Worm (Caenorhabditis elegans) whole organism, young adult: ENCODE results near the gene cyn-8.
A peak's percentile ranks its signal among the peaks of the same experiment; 100 is the strongest.

Experiments
- B0035.1 ChIP-seq: sonication (generic microtip); optimal IDR thresholded peaks from 2 replicates; lab custom pipeline; 2016; ENCODE audit warnings: missing genetic modification characterization, mild to moderate bottlenecking, missing compliant biosample characterization, missing genotype, missing genetic modification reagents
- F23B12.7 ChIP-seq: sonication (generic microtip); optimal IDR thresholded peaks from 2 replicates; lab custom pipeline; 2017; ENCODE audit warnings: missing genetic modification characterization, mild to moderate bottlenecking, missing compliant biosample characterization, antibody characterized with exemption, moderate library complexity; ENCODE audit not compliant: insufficient read depth
- F39B2.1 ChIP-seq: fragments of 200-800 bp; sonication (Bioruptor generic); IDR thresholded peaks from 2 replicates; pipeline ENCODE4 v1.3.6; 2022; ENCODE audit warnings: missing genetic modification reagents, missing genetic modification characterization, missing compliant biosample characterization
- F52B5.7 ChIP-seq: sonication (generic microtip); optimal IDR thresholded peaks from 2 replicates; lab custom pipeline; 2016; ENCODE audit warnings: mild to moderate bottlenecking, missing genetic modification characterization, missing compliant biosample characterization
- T07F8.4 ChIP-seq: sonication (generic microtip); optimal IDR thresholded peaks from 2 replicates; lab custom pipeline; 2016; ENCODE audit warnings: mild to moderate bottlenecking, missing genetic modification characterization, moderate library complexity, missing compliant biosample characterization
- T26A5.8 ChIP-seq: sonication (generic microtip); optimal IDR thresholded peaks from 2 replicates; lab custom pipeline; 2016; ENCODE audit warnings: missing genetic modification characterization, missing compliant biosample characterization
- Y53G8AR.9 ChIP-seq: fragments of 200-800 bp; sonication (Bioruptor generic); conservative IDR thresholded peaks from 2 replicates; pipeline ENCODE4 v1.3.6; 2022; ENCODE audit warnings: missing genetic modification reagents, missing genetic modification characterization, missing compliant biosample characterization
- Y56A3A.18 ChIP-seq: fragments of 200-800 bp; sonication (Bioruptor generic); IDR thresholded peaks from 2 replicates; pipeline ENCODE4 v1.3.6; 2022; ENCODE audit warnings: missing genetic modification reagents, missing genetic modification characterization, missing compliant biosample characterization
- Y67H2A.10 ChIP-seq: fragments of 200-800 bp; sonication (Bioruptor generic); conservative IDR thresholded peaks from 2 replicates; pipeline ENCODE4 v1.3.6; 2022; ENCODE audit warnings: missing genetic modification reagents, missing genetic modification characterization, missing compliant biosample characterization
- ama-1 ChIP-seq, 3 experiments: fragments of 150-350 bp in 1 of 3; sonication (generic microtip) in 2 of 3; optimal IDR thresholded peaks; 2 replicates each; lab custom pipeline; 2014 to 2018; ENCODE audit warnings: missing biosample characterization in 2 of 3, missing genetic modification characterization in 2 of 3, missing genetic modification reagents in 2 of 3
- aptf-3 ChIP-seq: fragments of 200-800 bp; sonication (Bioruptor generic); IDR thresholded peaks from 2 replicates; pipeline ENCODE4 v1.3.6; 2022; ENCODE audit warnings: missing genetic modification characterization, missing compliant biosample characterization
- atf-7 ChIP-seq: sonication (generic microtip); optimal IDR thresholded peaks from 2 replicates; lab custom pipeline; 2017; ENCODE audit warnings: mild to moderate bottlenecking, missing genetic modification characterization, missing compliant biosample characterization
- attf-3 ChIP-seq: fragments of 200-800 bp; sonication (Bioruptor generic); conservative IDR thresholded peaks from 2 replicates; pipeline ENCODE4 v1.3.6; 2022; ENCODE audit warnings: missing genetic modification reagents, missing genetic modification characterization, missing compliant biosample characterization
- bed-1 ChIP-seq: fragments of 200-800 bp; sonication (Bioruptor generic); IDR thresholded peaks from 2 replicates; pipeline ENCODE4 v1.3.6; 2022; ENCODE audit warnings: missing genetic modification reagents, missing genetic modification characterization, missing compliant biosample characterization
- bed-2 ChIP-seq: fragments of 200-800 bp; sonication (Bioruptor generic); IDR thresholded peaks from 2 replicates; pipeline ENCODE4 v1.3.6; 2022; ENCODE audit warnings: missing genetic modification reagents, missing genetic modification characterization, missing compliant biosample characterization
- ceh-100 ChIP-seq: fragments of 200-800 bp; sonication (Bioruptor generic); IDR thresholded peaks from 2 replicates; pipeline ENCODE4 v1.3.6; 2022; ENCODE audit warnings: missing genetic modification reagents, missing genetic modification characterization, missing compliant biosample characterization
- ceh-58 ChIP-seq: fragments of 200-800 bp; sonication (Bioruptor generic); IDR thresholded peaks from 2 replicates; pipeline ENCODE4 v1.3.6; 2022; ENCODE audit warnings: missing genetic modification characterization, missing compliant biosample characterization
- dox-1 ChIP-seq: fragments of 200-800 bp; sonication (Bioruptor generic); IDR thresholded peaks from 2 replicates; pipeline ENCODE4 v1.3.6; 2022; ENCODE audit warnings: missing genetic modification reagents, missing genetic modification characterization, missing compliant biosample characterization
- dpl-1 ChIP-seq: fragments of 150-350 bp; optimal IDR thresholded peaks from 2 replicates; lab custom pipeline; 2014; ENCODE audit warnings: missing biosample characterization, missing genetic modification reagents, missing genetic modification characterization
- egrh-3 ChIP-seq: fragments of 200-800 bp; sonication (Bioruptor generic); IDR thresholded peaks from 2 replicates; pipeline ENCODE4 v1.3.6; 2022; ENCODE audit warnings: missing genetic modification reagents, missing genetic modification characterization, missing compliant biosample characterization
- ekl-4 ChIP-seq: fragments of 200-800 bp; sonication (Bioruptor generic); IDR thresholded peaks from 2 replicates; pipeline ENCODE4 v1.3.6; 2022; ENCODE audit warnings: missing genetic modification reagents, missing genetic modification characterization, missing compliant biosample characterization
- hlh-26 ChIP-seq: fragments of 200-800 bp; sonication (Bioruptor generic); conservative IDR thresholded peaks from 2 replicates; pipeline ENCODE4 v1.3.6; 2022; ENCODE audit warnings: missing genetic modification reagents, missing genetic modification characterization, missing compliant biosample characterization
- hmg-1.2 ChIP-seq: fragments of 200-800 bp; sonication (Bioruptor generic); IDR thresholded peaks from 2 replicates; pipeline ENCODE4 v1.3.6; 2022; ENCODE audit warnings: missing genetic modification reagents, missing genetic modification characterization, missing compliant biosample characterization
- lag-1 ChIP-seq: fragments of 200-800 bp; sonication (Bioruptor generic); IDR thresholded peaks from 2 replicates; pipeline ENCODE4 v1.3.6; 2022; ENCODE audit warnings: missing genetic modification reagents, missing genetic modification characterization, missing compliant biosample characterization
- let-526 ChIP-seq: fragments of 200-800 bp; sonication (Bioruptor generic); IDR thresholded peaks from 2 replicates; pipeline ENCODE4 v1.3.6; 2022; ENCODE audit warnings: missing genetic modification reagents, missing genetic modification characterization, missing compliant biosample characterization
- madf-10 ChIP-seq: sonication (generic microtip); optimal IDR thresholded peaks from 2 replicates; lab custom pipeline; 2016; ENCODE audit warnings: mild to moderate bottlenecking, missing genetic modification characterization, missing compliant biosample characterization
- madf-8 ChIP-seq: fragments of 200-800 bp; sonication (Bioruptor generic); conservative IDR thresholded peaks from 2 replicates; pipeline ENCODE4 v1.3.6; 2022; ENCODE audit warnings: missing genetic modification reagents, missing genetic modification characterization, missing compliant biosample characterization
- mcd-1 ChIP-seq: fragments of 200-800 bp; sonication (Bioruptor generic); IDR thresholded peaks from 2 replicates; pipeline ENCODE4 v1.3.6; 2022; ENCODE audit warnings: missing genetic modification reagents, missing genetic modification characterization, missing compliant biosample characterization
- mel-28 ChIP-seq: sonication (generic microtip); optimal IDR thresholded peaks from 2 replicates; lab custom pipeline; 2016; ENCODE audit warnings: borderline replicate concordance, mild to moderate bottlenecking, missing genetic modification characterization, missing compliant biosample characterization
- nfyb-1 ChIP-seq: fragments of 200-800 bp; sonication (Bioruptor generic); IDR thresholded peaks from 2 replicates; pipeline ENCODE4 v1.3.6; 2022; ENCODE audit warnings: missing genetic modification reagents, missing genetic modification characterization, missing compliant biosample characterization
- nhr-80 ChIP-seq: sonication (generic microtip); optimal IDR thresholded peaks from 2 replicates; lab custom pipeline; 2016; ENCODE audit warnings: missing genetic modification characterization, missing compliant biosample characterization
- nhr-90 ChIP-seq: sonication (generic microtip); optimal IDR thresholded peaks from 2 replicates; lab custom pipeline; 2016; ENCODE audit warnings: missing genotype, mild to moderate bottlenecking, missing genetic modification characterization, missing compliant biosample characterization
- snpc-4 ChIP-seq, 5 experiments: fragments of 150-350 bp in 1 of 5; sonication (generic microtip) in 4 of 5; optimal IDR thresholded peaks; 2 replicates each; lab custom pipeline; 2014 to 2018; ENCODE audit warnings: missing genetic modification characterization in 5 of 5, missing biosample characterization in 3 of 5, antibody characterized with exemption in 2 of 5, mild to moderate bottlenecking in 2 of 5, missing compliant biosample characterization in 2 of 5, missing genotype in 2 of 5, moderate library complexity in 2 of 5, missing genetic modification reagents in 1 of 5
- tbp1 ChIP-seq: fragments of 200-800 bp; sonication (Bioruptor generic); optimal IDR thresholded peaks from 2 replicates; lab custom pipeline; 2018; ENCODE audit warnings: mild to moderate bottlenecking, missing genetic modification characterization, missing compliant biosample characterization
- tbx-9 ChIP-seq: sonication (generic microtip); optimal IDR thresholded peaks from 2 replicates; lab custom pipeline; 2016; ENCODE audit warnings: borderline replicate concordance, missing genetic modification characterization, inconsistent platforms, missing compliant biosample characterization
- tlf-1 ChIP-seq: fragments of 200-800 bp; sonication (Bioruptor generic); optimal IDR thresholded peaks from 2 replicates; lab custom pipeline; 2018; ENCODE audit warnings: mild to moderate bottlenecking, missing genetic modification characterization, missing compliant biosample characterization
- unc-62 ChIP-seq: fragments of 150-350 bp; optimal IDR thresholded peaks from 2 replicates; lab custom pipeline; 2014; ENCODE audit warnings: missing biosample characterization, missing genetic modification reagents, missing genetic modification characterization
- zim-3 ChIP-seq: sonication (generic microtip); optimal IDR thresholded peaks from 2 replicates; lab custom pipeline; 2017; ENCODE audit warnings: mild to moderate bottlenecking, missing genetic modification characterization, moderate library complexity, missing compliant biosample characterization
- ztf-22 ChIP-seq: fragments of 200-800 bp; sonication (Bioruptor generic); optimal IDR thresholded peaks from 2 replicates; lab custom pipeline; 2018; ENCODE audit warnings: mild to moderate bottlenecking, missing genetic modification characterization, moderate library complexity, missing compliant biosample characterization
- ztf-25 ChIP-seq: fragments of 200-800 bp; sonication (Bioruptor generic); IDR thresholded peaks from 2 replicates; pipeline ENCODE4 v1.3.6; 2022; ENCODE audit warnings: missing genetic modification reagents, missing genetic modification characterization, missing compliant biosample characterization
- ztf-28 ChIP-seq: fragments of 200-800 bp; sonication (Bioruptor generic); IDR thresholded peaks from 2 replicates; pipeline ENCODE4 v1.3.6; 2022; ENCODE audit warnings: missing genetic modification reagents, missing genetic modification characterization, missing compliant biosample characterization

The cyn-8 gene

ce11 chrX:8911077-8911476, at the start of gene cyn-8:
Gene cyn-8 (plus strand): TSS chrX:8911293.
- no peak for TF ChIP-seq attf-3
- TF ChIP-seq let-526 (GFP tag; lab: Robert Waterston, UW), result 0 out of 2 replicates have a peak, but pooled peaks have one; percentile 8
- TF ChIP-seq nhr-80 (tag; lab: Kevin White, UChicago), result peak; percentile 40
- no peak for TF ChIP-seq ceh-58 (GFP tag; lab: Robert Waterston, UW)
- no peak for TF ChIP-seq ztf-28 (GFP tag; lab: Robert Waterston, UW)
- peak; percentile 19 for TF ChIP-seq tbp1 (GFP tag; lab: Kevin White, UChicago)
- peak; percentile 21; the same call in 1 of the 2 replicates for TF ChIP-seq hmg-1.2 (GFP tag; lab: Robert Waterston, UW)
- no peak for TF ChIP-seq ztf-22 (GFP tag; lab: Kevin White, UChicago)
- TF ChIP-seq ztf-25 (GFP tag; lab: Robert Waterston, UW), result no peak
- no peak for TF ChIP-seq aptf-3 (GFP tag; lab: Robert Waterston, UW)
- TF ChIP-seq mel-28 (tag; lab: Kevin White, UChicago), result no peak
- TF ChIP-seq F39B2.1, result no peak
- TF ChIP-seq bed-2 (GFP tag; lab: Robert Waterston, UW), result no peak
- TF ChIP-seq mcd-1 (GFP tag; lab: Robert Waterston, UW), result peak; percentile 91
- no peak for TF ChIP-seq lag-1 (GFP tag; lab: Robert Waterston, UW)
- TF ChIP-seq tbx-9 (tag; lab: Kevin White, UChicago), result no peak
- no peak for TF ChIP-seq hlh-26 (GFP tag; lab: Robert Waterston, UW)
- TF ChIP-seq dpl-1 (GFP tag; lab: Kevin White, UChicago), result no peak
- 0 out of 2 replicates have a peak, but pooled peaks have one; percentile 28 for TF ChIP-seq dox-1 (GFP tag; lab: Robert Waterston, UW)
- no peak for TF ChIP-seq nfyb-1 (GFP tag; lab: Robert Waterston, UW)
- no peak for TF ChIP-seq ceh-100
- TF ChIP-seq bed-1, result no peak

- TF ChIP-seq B0035.1, result no peak
- no peak for TF ChIP-seq madf-8 (GFP tag; lab: Robert Waterston, UW)
- TF ChIP-seq mcd-1 (GFP tag; lab: Robert Waterston, UW), result no peak
- no peak for TF ChIP-seq Y67H2A.10 (GFP tag; lab: Robert Waterston, UW)
- no peak for TF ChIP-seq ama-1 (optimal IDR thresholded peaks at IDR 0.05; lab: Kevin White, UChicago)
- no peak for TF ChIP-seq ama-1 (GFP tag; optimal IDR thresholded peaks at IDR 0.05; lab: Kevin White, UChicago)
- no peak for TF ChIP-seq madf-10 (tag; lab: Kevin White, UChicago)
- TF ChIP-seq Y53G8AR.9, result no peak
- TF ChIP-seq atf-7 (tag; lab: Kevin White, UChicago), result no peak
- no peak for TF ChIP-seq lag-1 (GFP tag; lab: Robert Waterston, UW)
- TF ChIP-seq snpc-4 (GFP tag; optimal IDR thresholded peaks at IDR 0.05; lab: Kevin White, UChicago), result no peak
- no peak for TF ChIP-seq snpc-4 (tag; optimal IDR thresholded peaks at IDR 0.05; lab: Kevin White, UChicago)
Measured at ce11 chrX:8866563-8866962, 44.5 kb upstream of the cyn-8 start, which contains the start of gene ins-9. Gene ins-9 (minus strand): TSS chrX:8866663.

- TF ChIP-seq T26A5.8 (tag; lab: Kevin White, UChicago) (no peak), ekl-4 (GFP tag; lab: Robert Waterston, UW) (no peak), unc-62 (no peak), tlf-1 (GFP tag; lab: Kevin White, UChicago) (no peak), egrh-3 (GFP tag; lab: Robert Waterston, UW) (no peak), F23B12.7 (tag; lab: Kevin White, UChicago) (no peak), zim-3 (no peak), T07F8.4 (tag; lab: Kevin White, UChicago) (no peak), Y56A3A.18 (GFP tag; lab: Robert Waterston, UW) (no peak), nfyb-1 (GFP tag; lab: Robert Waterston, UW) (no peak), madf-8 (GFP tag; lab: Robert Waterston, UW) (no peak), F52B5.7 (tag; lab: Kevin White, UChicago) (no peak), nhr-90 (tag; lab: Kevin White, UChicago) (no peak)
Measured at ce11 chrX:8869112-8869675, 41.9 kb upstream of the cyn-8 start, which contains the start of the genes ubc-22 and ubc-21. Gene ubc-22 (minus strand): TSS chrX:8869162. Gene ubc-21 (plus strand): TSS chrX:8869625.
